Worm (Caenorhabditis elegans): ENCODE measurements around the gene hel-1.

hel-1 gene

ce11 chrII:8329462-8329861 is 792 bp upstream of the hel-1 start, which contains the start of gene C26D10.4:
Gene C26D10.4 (plus strand): TSS chrII:8329762.
- TF ChIP-seq nhr-129 (tag; optimal IDR thresholded peaks at IDR 0.05) = peak; percentile 3
- no peak for TF ChIP-seq nhr-23 (tag; optimal IDR thresholded peaks at IDR 0.05)
- TF ChIP-seq gmeb-1 (tag; optimal IDR thresholded peaks at IDR 0.05) = no peak
- peak; percentile 29 for TF ChIP-seq crh-2 (tag; optimal IDR thresholded peaks at IDR 0.05)

DNA sequence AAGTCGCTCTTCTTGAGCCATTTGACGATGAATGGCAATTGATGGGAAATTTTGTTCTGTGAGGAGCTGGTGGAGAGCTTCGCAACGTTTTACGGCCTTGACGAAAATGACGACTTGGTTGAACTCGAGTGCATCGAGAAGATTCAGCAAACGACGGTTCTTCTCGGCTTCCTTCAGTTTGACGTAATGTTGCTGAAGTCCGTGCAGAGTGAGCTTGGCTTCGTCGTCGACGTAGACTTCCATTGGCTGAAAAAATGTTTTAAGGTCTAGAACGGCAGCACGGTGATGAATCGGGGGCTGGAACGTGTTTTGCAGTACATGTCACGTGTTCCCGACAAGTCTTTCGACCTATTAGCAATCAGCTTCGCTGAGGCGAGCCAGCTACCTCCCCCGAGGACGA is 1.2 kb downstream of the hel-1 start:
- no peak for TF ChIP-seq nhr-23 (tag; optimal IDR thresholded peaks at IDR 0.05)
- no peak for TF ChIP-seq C34F6.9 (tag; optimal IDR thresholded peaks at IDR 0.05)
- TF ChIP-seq alr-1 (tag; optimal IDR thresholded peaks at IDR 0.05) = no peak
- TF ChIP-seq skn-1 (tag; optimal IDR thresholded peaks at IDR 0.05) = no peak
- no peak for TF ChIP-seq lsy-2 (tag; optimal IDR thresholded peaks at IDR 0.05)
- no peak for TF ChIP-seq elt-3 (tag; optimal IDR thresholded peaks at IDR 0.05)
- no peak for TF ChIP-seq ceh-82 (tag; optimal IDR thresholded peaks at IDR 0.05)
- no peak for TF ChIP-seq F13H6.1 (tag; optimal IDR thresholded peaks at IDR 0.05)

DNA sequence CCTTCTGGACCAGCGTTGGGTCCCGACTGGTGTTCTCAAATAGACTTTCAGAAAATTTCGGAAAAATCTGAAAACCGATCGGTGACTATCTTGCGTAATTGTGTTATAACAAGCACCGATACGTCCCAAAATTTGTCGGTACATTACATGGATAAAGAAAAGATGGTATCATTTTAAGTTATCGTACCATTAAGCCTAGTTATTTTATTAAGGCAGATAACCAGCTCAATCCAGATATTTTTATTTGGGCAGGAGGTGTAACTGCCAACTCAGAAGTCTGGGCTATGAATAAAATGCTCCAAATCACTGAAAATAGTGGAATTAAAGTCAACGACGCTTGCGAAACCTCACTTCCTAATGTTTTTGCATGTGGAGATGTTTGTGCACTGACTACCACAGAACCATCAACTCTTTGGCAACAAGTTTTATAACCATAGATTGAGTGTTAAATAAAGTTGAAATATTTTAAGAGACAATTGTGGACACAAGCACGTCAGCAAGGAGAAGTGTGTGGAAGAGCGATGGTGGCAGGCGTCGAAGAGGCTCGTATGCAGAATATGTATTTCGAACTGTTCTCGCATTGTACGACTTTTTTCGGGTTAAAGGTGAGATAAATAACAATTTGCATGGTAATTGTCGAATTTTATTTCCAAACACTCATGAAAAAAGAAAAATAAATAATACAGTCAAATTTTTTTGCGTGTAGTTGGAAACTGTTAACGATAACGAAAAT is 2.3 kb downstream of the hel-1 start:
- TF ChIP-seq ZK546.5 (tag; optimal IDR thresholded peaks at IDR 0.05) (no peak), unc-62 (GFP tag; optimal IDR thresholded peaks at IDR 0.05) (no peak), nhr-11 (tag; optimal IDR thresholded peaks at IDR 0.05) (no peak), aly-2 (tag; optimal IDR thresholded peaks at IDR 0.05) (no peak), skn-1 (tag; optimal IDR thresholded peaks at IDR 0.05) (no peak)

DNA sequence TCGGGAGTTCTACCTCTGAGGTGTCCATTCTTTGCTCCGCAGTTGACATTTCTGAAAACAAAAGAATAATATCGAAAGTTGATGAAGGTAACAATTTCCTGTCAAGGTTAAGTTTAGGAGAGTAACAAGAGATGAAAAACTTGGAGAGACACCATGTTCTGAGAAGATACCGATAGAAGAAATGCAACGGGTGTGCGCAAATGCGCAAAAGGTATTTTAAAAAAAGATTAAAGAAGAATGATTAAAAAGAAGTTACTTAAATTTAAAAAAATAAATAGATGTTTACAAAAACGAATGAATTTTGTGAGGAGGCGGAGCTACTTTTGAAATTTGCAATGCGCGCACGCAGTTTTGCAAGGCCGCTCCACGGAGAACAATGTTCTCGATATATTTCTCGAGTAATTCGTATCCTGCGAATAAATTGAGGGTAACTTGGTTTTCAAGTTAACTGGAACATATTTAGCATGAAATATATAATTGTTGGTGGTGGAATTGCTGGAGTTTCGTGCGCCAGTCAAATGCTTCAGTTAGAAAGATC is 3.6 kb downstream of the hel-1 start, which contains the start of the genes ran-3 and C26D10.3:
Gene ran-3, minus strand, starts transcription at position 51 of the 538 bp plus-strand sequence.
Gene C26D10.3, plus strand, starts transcription at position 385 of the 538 bp plus-strand sequence.
- TF ChIP-seq zag-1 (tag; optimal IDR thresholded peaks at IDR 0.05) (no peak), ztf-1 (GFP tag; conservative IDR thresholded peaks at IDR 0.05) (no peak), mab-5 (tag; optimal IDR thresholded peaks at IDR 0.05) (no peak), elt-1 (tag; optimal IDR thresholded peaks at IDR 0.05) (no peak), unc-39 (tag; optimal IDR thresholded peaks at IDR 0.05) (no peak), crh-2 (tag; optimal IDR thresholded peaks at IDR 0.05) (peak; percentile 13), nhr-129 (tag; optimal IDR thresholded peaks at IDR 0.05) (peak; percentile 66), lin-13 (GFP tag; optimal IDR thresholded peaks at IDR 0.05) (peak; percentile 17), nhr-237 (tag; optimal IDR thresholded peaks at IDR 0.05) (no peak), nhr-25 (tag; optimal IDR thresholded peaks at IDR 0.05) (no peak), snpc-4 (tag; optimal IDR thresholded peaks at IDR 0.05) (no peak), lin-11 (tag; optimal IDR thresholded peaks at IDR 0.05) (peak; percentile 54), fos-1 (tag; optimal IDR thresholded peaks at IDR 0.05) (no peak), C34F6.9 (tag; optimal IDR thresholded peaks at IDR 0.05) (peak; percentile 43), R02D3.7 (tag; optimal IDR thresholded peaks at IDR 0.05) (no peak), skn-1 (tag; optimal IDR thresholded peaks at IDR 0.05) (peak; percentile 42), F13H6.1 (tag; optimal IDR thresholded peaks at IDR 0.05) (peak; percentile 8), lin-39 (tag; optimal IDR thresholded peaks at IDR 0.05) (no peak), unc-62 (GFP tag; optimal IDR thresholded peaks at IDR 0.05) (no peak), sma-3 (GFP tag; optimal IDR thresholded peaks at IDR 0.05) (peak; percentile 47), nhr-23 (tag; optimal IDR thresholded peaks at IDR 0.05) (no peak), ZK546.5 (tag; optimal IDR thresholded peaks at IDR 0.05) (no peak), ama-1 (optimal IDR thresholded peaks at IDR 0.05) (no peak), peb-1 (tag; optimal IDR thresholded peaks at IDR 0.05) (no peak), ztf-4 (tag; optimal IDR thresholded peaks at IDR 0.05) (no peak), nhr-11 (tag; optimal IDR thresholded peaks at IDR 0.05) (no peak), ceh-16 (tag; optimal IDR thresholded peaks at IDR 0.05) (no peak), alr-1 (tag; optimal IDR thresholded peaks at IDR 0.05) (no peak), nhr-12 (tag; optimal IDR thresholded peaks at IDR 0.05) (no peak), Y55F3AM.14 (GFP tag; optimal IDR thresholded peaks at IDR 0.05) (no peak), sem-4 (tag; optimal IDR thresholded peaks at IDR 0.05) (no peak), lsy-2 (tag; optimal IDR thresholded peaks at IDR 0.05) (peak in 1 of 2 experiments; percentile 70), ztf-11 (tag; optimal IDR thresholded peaks at IDR 0.05) (no peak), ceh-82 (tag; optimal IDR thresholded peaks at IDR 0.05) (no peak), sma-9 (GFP tag; optimal IDR thresholded peaks at IDR 0.05) (no peak), sma-9 (tag; optimal IDR thresholded peaks at IDR 0.05) (no peak), elt-3 (tag; optimal IDR thresholded peaks at IDR 0.05) (no peak), egl-27 (tag; optimal IDR thresholded peaks at IDR 0.05) (no peak), mdl-1 (tag; optimal IDR thresholded peaks at IDR 0.05) (no peak), dmd-4 (tag; optimal IDR thresholded peaks at IDR 0.05) (no peak), unc-55 (GFP tag; optimal IDR thresholded peaks at IDR 0.05) (peak; percentile 69), nhr-77 (tag; optimal IDR thresholded peaks at IDR 0.05) (no peak), gmeb-1 (tag; optimal IDR thresholded peaks at IDR 0.05) (peak; percentile 55), nhr-21 (tag; optimal IDR thresholded peaks at IDR 0.05) (peak; percentile 18), aly-2 (tag; optimal IDR thresholded peaks at IDR 0.05) (no peak)
